Fruit fly (Drosophila melanogaster): ENCODE results near the gene Or98a.
A peak's percentile ranks its signal among the peaks of the same experiment; 100 is the strongest.

The Or98a gene

dm6 chr3R:27845650-27846049 lies at the start of gene Or98a:
Gene Or98a (plus strand): TSS chr3R:27845950.
- TF ChIP-seq CTCF (optimal IDR thresholded peaks at IDR 0.05): no peak
- no peak for TF ChIP-seq CG8478 (optimal IDR thresholded peaks at IDR 0.05)

dm6 chr3R:27813251-27813650 lies 32.5 kb upstream of the Or98a start:
- TF ChIP-seq CTCF (optimal IDR thresholded peaks at IDR 0.05): no peak
- TF ChIP-seq CG8478 (optimal IDR thresholded peaks at IDR 0.05): no peak

- TF ChIP-seq CTCF (optimal IDR thresholded peaks at IDR 0.05) (no peak), CG8478 (optimal IDR thresholded peaks at IDR 0.05) (no peak)
Observed at dm6 chr3R:27826188-27826587, 19.6 kb upstream of the Or98a start.

dm6 chr3R:27843809-27844208 lies 1.9 kb upstream of the Or98a start:
- no peak for TF ChIP-seq CG8478 (optimal IDR thresholded peaks at IDR 0.05)
- peak; percentile 52 to 57 for TF ChIP-seq CTCF (optimal IDR thresholded peaks at IDR 0.05)

- no peak for TF ChIP-seq CG8478 (optimal IDR thresholded peaks at IDR 0.05)
- no peak for TF ChIP-seq CTCF (optimal IDR thresholded peaks at IDR 0.05)
Observed at dm6 chr3R:27872290-27872689, 26.5 kb downstream of the Or98a start, which contains the start of gene CG12426. Gene CG12426 (minus strand): TSS chr3R:27872390.

- TF ChIP-seq CTCF (optimal IDR thresholded peaks at IDR 0.05): no peak
- no peak for TF ChIP-seq CG8478 (optimal IDR thresholded peaks at IDR 0.05)
Observed at dm6 chr3R:27888110-27888509, 42.4 kb downstream of the Or98a start.
